Fruit fly (Drosophila melanogaster) Kc167 (cell line): Measurements from ENCODE around the gene Gal.

Source experiments
- Sin3A ChIP-seq: fragments of >200 bp; optimal IDR thresholded peaks from 2 replicates; lab custom pipeline; 2018; ENCODE audit warnings: missing external identifiers
- ttk ChIP-seq: sonication (Bioruptor generic); optimal IDR thresholded peaks from 2 replicates; lab custom pipeline; 2017; ENCODE audit warnings: missing external identifiers

dm6 chr2L:6051212-6051621, 44.6 kb upstream of the Gal start:
- TF ChIP-seq ttk (lab: Kevin White, UChicago) = no peak
- TF ChIP-seq Sin3A (lab: Kevin White, UChicago) = no peak
